Fruit fly (Drosophila melanogaster): ENCODE data around the gene CG3706.

Gene CG3706

dm6 chrX:947450-948284 is 15.4 kb upstream of the CG3706 start, which contains the start of gene CG3699 (continued):
- TF ChIP-seq fd102C (GFP tag; optimal IDR thresholded peaks at IDR 0.05) (no peak), CG12071 (GFP tag; optimal IDR thresholded peaks at IDR 0.05) (no peak), Eip74EF (GFP tag; optimal IDR thresholded peaks at IDR 0.05) (no peak), Ets97D (GFP tag; optimal IDR thresholded peaks at IDR 0.05) (no peak), CG31388 (GFP tag; optimal IDR thresholded peaks at IDR 0.05) (no peak), kay (GFP tag; optimal IDR thresholded peaks at IDR 0.05) (no peak), Trl (optimal IDR thresholded peaks at IDR 0.05) (peak in 1 of 2 experiments; percentile 0), Trl (GFP tag; optimal IDR thresholded peaks at IDR 0.05) (no peak), nmo (GFP tag; optimal IDR thresholded peaks at IDR 0.05) (peak; percentile 43), Camta (GFP tag; optimal IDR thresholded peaks at IDR 0.05) (no peak), phol (tag; optimal IDR thresholded peaks at IDR 0.05) (peak; percentile 14), lbe (GFP tag; optimal IDR thresholded peaks at IDR 0.05) (no peak), CG2120 (GFP tag; optimal IDR thresholded peaks at IDR 0.05) (peak; percentile 75), CG4820 (GFP tag; optimal IDR thresholded peaks at IDR 0.05) (peak; percentile 1), Dbx (GFP tag; IDR thresholded peaks at IDR 0.05) (no peak), CG18262 (tag; optimal IDR thresholded peaks at IDR 0.05) (peak; percentile 28), zfh1 (GFP tag; IDR thresholded peaks at IDR 0.05) (no peak), cwo (GFP tag; optimal IDR thresholded peaks at IDR 0.05) (peak; percentile 64), E2f2 (GFP tag; IDR thresholded peaks at IDR 0.05) (no peak), ems (GFP tag; optimal IDR thresholded peaks at IDR 0.05) (no peak), ham (GFP tag; IDR thresholded peaks at IDR 0.05) (0 out of 2 replicates have a peak, but pooled peaks have one; percentile 31), Nf-YA (GFP tag; IDR thresholded peaks at IDR 0.05) (no peak), vvl (GFP tag; IDR thresholded peaks at IDR 0.05) (no peak), Hr39 (optimal IDR thresholded peaks at IDR 0.05) (no peak), bab2 (GFP tag; optimal IDR thresholded peaks at IDR 0.05) (no peak), br (optimal IDR thresholded peaks at IDR 0.05) (no peak), tgo (GFP tag; IDR thresholded peaks at IDR 0.05) (0 out of 3 replicates have a peak, but pooled peaks have one; percentile 21), CkIIα-i1 (GFP tag; IDR thresholded peaks at IDR 0.05) (no peak), CG14667 (GFP tag; IDR thresholded peaks at IDR 0.05) (no peak), CG12219 (GFP tag; optimal IDR thresholded peaks at IDR 0.05) (peak; percentile 8), slp2 (GFP tag; optimal IDR thresholded peaks at IDR 0.05) (no peak), caup (GFP tag; optimal IDR thresholded peaks at IDR 0.05; ENCODE audit: severe bottlenecking) (peak; percentile 3), pan (optimal IDR thresholded peaks at IDR 0.05) (no peak), pan (GFP tag; optimal IDR thresholded peaks at IDR 0.05 in 1 of 2, IDR thresholded peaks at IDR 0.05 in 1 of 2) (no peak), Hand (GFP tag; optimal IDR thresholded peaks at IDR 0.05) (peak; percentile 27), CG7963 (GFP tag; IDR thresholded peaks at IDR 0.05; ENCODE audit: partially characterized antibody) (no peak), Rfx (GFP tag; IDR thresholded peaks at IDR 0.05) (no peak; the same call in none of the 2 replicates), abd-A (tag; optimal IDR thresholded peaks at IDR 0.05) (no peak), CG8089 (GFP tag; optimal IDR thresholded peaks at IDR 0.05) (no peak), CG2199 (GFP tag; IDR thresholded peaks at IDR 0.05) (no peak), danr (GFP tag; IDR thresholded peaks at IDR 0.05) (no peak), CG18599 (GFP tag; optimal IDR thresholded peaks at IDR 0.05) (peak; percentile 75), scrt (GFP tag; optimal IDR thresholded peaks at IDR 0.05) (peak; percentile 23), hkb (optimal IDR thresholded peaks at IDR 0.05) (no peak), hkb (GFP tag; IDR thresholded peaks at IDR 0.05) (no peak; the same call in 1 of the 2 replicates), stwl (tag; optimal IDR thresholded peaks at IDR 0.05) (no peak), croc (GFP tag; conservative IDR thresholded peaks at IDR 0.05) (no peak), CG17802 (tag; optimal IDR thresholded peaks at IDR 0.05) (no peak), fru (optimal IDR thresholded peaks at IDR 0.05) (no peak), HHEX (GFP tag; optimal IDR thresholded peaks at IDR 0.05) (peak; percentile 25), Sin3A (optimal IDR thresholded peaks at IDR 0.05) (no peak), ab (GFP tag; optimal IDR thresholded peaks at IDR 0.05) (no peak)

Data from whole organism, embryonic.